Fruit fly (Drosophila melanogaster) whole organism, prepupa: ENCODE results near the gene defl.
A peak's percentile ranks its signal among the peaks of the same experiment; 100 is the strongest.

Experiments
- Blimp-1 ChIP-seq: fragments of 200-800 bp; sonication (Bioruptor generic); optimal IDR thresholded peaks from 3 replicates; lab custom pipeline; 2017; ENCODE audit warnings: missing biosample characterization, missing genetic modification characterization, mild to moderate bottlenecking, moderate library complexity, missing genetic modification reagents
- CG10669 ChIP-seq: fragments of 200-800 bp; sonication (Bioruptor generic); optimal IDR thresholded peaks from 3 replicates; lab custom pipeline; 2018; ENCODE audit warnings: missing biosample characterization, mild to moderate bottlenecking, missing genetic modification characterization, moderate library complexity
- CG11294 ChIP-seq: fragments of 200-800 bp; sonication (Bioruptor generic); IDR thresholded peaks from 2 replicates; pipeline ENCODE4 v1.3.6; 2022; ENCODE audit warnings: missing biosample characterization, missing genetic modification characterization
- CG11762 ChIP-seq: fragments of 200-800 bp; sonication (Bioruptor generic); optimal IDR thresholded peaks from 3 replicates; lab custom pipeline; 2016; ENCODE audit warnings: missing biosample characterization, missing genetic modification characterization; ENCODE audit not compliant: insufficient read depth
- CG11902 ChIP-seq: fragments of 200-800 bp; sonication (Bioruptor generic); optimal IDR thresholded peaks from 3 replicates; lab custom pipeline; 2016; ENCODE audit warnings: missing biosample characterization, missing genetic modification characterization
- CG15336 ChIP-seq: fragments of 200-800 bp; sonication (Bioruptor generic); IDR thresholded peaks from 2 replicates; pipeline ENCODE4 v1.3.6; 2022; ENCODE audit warnings: missing biosample characterization, missing genetic modification characterization
- CG1621 ChIP-seq: fragments of 200-800 bp; sonication (Bioruptor generic); optimal IDR thresholded peaks from 3 replicates; lab custom pipeline; 2018; ENCODE audit warnings: missing biosample characterization, mild to moderate bottlenecking, missing genetic modification characterization
- CG16779 ChIP-seq: fragments of 200-800 bp; sonication (Bioruptor generic); optimal IDR thresholded peaks from 3 replicates; lab custom pipeline; 2017; ENCODE audit warnings: missing biosample characterization, mild to moderate bottlenecking, missing genetic modification characterization
- CG31627 ChIP-seq: fragments of 200-800 bp; sonication (Bioruptor generic); optimal IDR thresholded peaks from 3 replicates; lab custom pipeline; 2016; ENCODE audit warnings: missing biosample characterization, missing genetic modification characterization
- CG32006 ChIP-seq: fragments of 200-800 bp; sonication (Bioruptor generic); optimal IDR thresholded peaks from 3 replicates; lab custom pipeline; 2017; ENCODE audit warnings: missing biosample characterization, mild to moderate bottlenecking, missing genetic modification characterization
- CG34406 ChIP-seq: fragments of 200-800 bp; sonication (Bioruptor generic); optimal IDR thresholded peaks from 3 replicates; lab custom pipeline; 2016; ENCODE audit warnings: missing biosample characterization, missing genetic modification characterization
- CG3919 ChIP-seq: fragments of 200-800 bp; sonication (Bioruptor generic); optimal IDR thresholded peaks from 3 replicates; lab custom pipeline; 2016; ENCODE audit warnings: missing biosample characterization, missing genetic modification characterization
- CG4318 ChIP-seq: fragments of 200-800 bp; sonication (Bioruptor generic); optimal IDR thresholded peaks from 3 replicates; lab custom pipeline; 2017; ENCODE audit warnings: missing biosample characterization, mild to moderate bottlenecking, missing genetic modification characterization
- CG6276 ChIP-seq: fragments of 200-800 bp; sonication (Bioruptor generic); optimal IDR thresholded peaks from 2 replicates; lab custom pipeline; 2017; ENCODE audit warnings: missing biosample characterization, mild to moderate bottlenecking, missing genetic modification characterization
- CG6808 ChIP-seq: fragments of 200-800 bp; sonication (Bioruptor generic); optimal IDR thresholded peaks from 3 replicates; lab custom pipeline; 2017; ENCODE audit warnings: missing biosample characterization, missing genetic modification characterization, mild to moderate bottlenecking, moderate library complexity, missing genetic modification reagents
- CG6854 ChIP-seq: fragments of 200-800 bp; sonication (Bioruptor generic); optimal IDR thresholded peaks from 2 replicates; lab custom pipeline; 2017; ENCODE audit warnings: missing biosample characterization, mild to moderate bottlenecking, missing genetic modification characterization
- CG7368 ChIP-seq: fragments of 200-800 bp; sonication (Bioruptor generic); optimal IDR thresholded peaks from 3 replicates; lab custom pipeline; 2016; ENCODE audit warnings: missing biosample characterization, missing genetic modification characterization
- CG8119 ChIP-seq: fragments of 200-800 bp; sonication (Bioruptor generic); IDR thresholded peaks from 3 replicates; pipeline ENCODE4 v1.3.6; 2022; ENCODE audit warnings: missing biosample characterization, missing genetic modification characterization
- CG8319 ChIP-seq: fragments of 200-800 bp; sonication (Bioruptor generic); optimal IDR thresholded peaks from 3 replicates; lab custom pipeline; 2016; ENCODE audit warnings: missing biosample characterization, missing genetic modification characterization
- CG8632 ChIP-seq: fragments of 200-800 bp; sonication (Bioruptor generic); optimal IDR thresholded peaks from 3 replicates; lab custom pipeline; 2016; ENCODE audit warnings: missing biosample characterization, missing genetic modification characterization
- CG9139 ChIP-seq: fragments of 200-800 bp; sonication (Bioruptor generic); optimal IDR thresholded peaks from 3 replicates; lab custom pipeline; 2017; ENCODE audit warnings: missing biosample characterization, mild to moderate bottlenecking, missing genetic modification characterization
- Eip78C ChIP-seq: fragments of 200-800 bp; sonication (Bioruptor generic); peaks from one replicate; lab custom pipeline; 2016; ENCODE audit warnings: missing biosample characterization, missing genetic modification characterization
- Ets21C ChIP-seq: fragments of 200-800 bp; sonication (Bioruptor generic); optimal IDR thresholded peaks from 3 replicates; lab custom pipeline; 2016; ENCODE audit warnings: missing biosample characterization, missing genetic modification characterization
- Ets96B ChIP-seq: fragments of 200-800 bp; optimal IDR thresholded peaks from 2 replicates; lab custom pipeline; 2019; ENCODE audit warnings: missing biosample characterization, mild to moderate bottlenecking, missing genetic modification characterization, moderate library complexity
- Gug ChIP-seq: fragments of 200-800 bp; sonication (Bioruptor generic); IDR thresholded peaks from 2 replicates; pipeline ENCODE4 v1.3.6; 2022; ENCODE audit warnings: missing biosample characterization, missing genetic modification characterization
- Hr38 ChIP-seq: sonication (Bioruptor generic); optimal IDR thresholded peaks from 2 replicates; lab custom pipeline; 2016; ENCODE audit warnings: missing biosample characterization, missing genetic modification characterization
- Hr39 ChIP-seq: fragments of 200-800 bp; sonication (Bioruptor generic); optimal IDR thresholded peaks from 2 replicates; lab custom pipeline; 2016; ENCODE audit warnings: missing biosample characterization, missing genetic modification characterization
- Hr4 ChIP-seq: fragments of 200-800 bp; sonication (Bioruptor generic); optimal IDR thresholded peaks from 3 replicates; lab custom pipeline; 2016; ENCODE audit warnings: missing biosample characterization, missing genetic modification characterization
- Lpt ChIP-seq: fragments of 200-800 bp; sonication (Bioruptor generic); optimal IDR thresholded peaks from 3 replicates; lab custom pipeline; 2016; ENCODE audit warnings: missing biosample characterization, missing genetic modification characterization
- Met ChIP-seq: fragments of 200-800 bp; sonication (Bioruptor generic); optimal IDR thresholded peaks from 3 replicates; lab custom pipeline; 2016; ENCODE audit warnings: missing biosample characterization, missing genetic modification characterization
- OdsH ChIP-seq: fragments of 200-800 bp; sonication (Bioruptor generic); optimal IDR thresholded peaks from 3 replicates; lab custom pipeline; 2016; ENCODE audit warnings: missing biosample characterization, missing genetic modification characterization
- Smox ChIP-seq: fragments of 200-800 bp; sonication (Bioruptor generic); optimal IDR thresholded peaks from 3 replicates; lab custom pipeline; 2016; ENCODE audit warnings: missing biosample characterization, missing genetic modification characterization
- Sox14 ChIP-seq: fragments of 200-800 bp; sonication (Bioruptor generic); optimal IDR thresholded peaks from 3 replicates; lab custom pipeline; 2016; ENCODE audit warnings: missing biosample characterization, missing genetic modification characterization
- Sox15 ChIP-seq: fragments of 200-800 bp; sonication (Bioruptor generic); optimal IDR thresholded peaks from 3 replicates; lab custom pipeline; 2016; ENCODE audit warnings: missing biosample characterization, missing genetic modification characterization
- achi ChIP-seq: fragments of 200-800 bp; sonication (Bioruptor generic); optimal IDR thresholded peaks from 3 replicates; lab custom pipeline; 2016; ENCODE audit warnings: missing biosample characterization, missing genetic modification characterization
- acj6 ChIP-seq: fragments of 200-800 bp; sonication (Bioruptor generic); optimal IDR thresholded peaks from 3 replicates; lab custom pipeline; 2016; ENCODE audit warnings: missing biosample characterization, missing genetic modification characterization
- dac ChIP-seq: fragments of 200-800 bp; sonication (Bioruptor generic); optimal IDR thresholded peaks from 2 replicates; lab custom pipeline; 2017; ENCODE audit warnings: missing biosample characterization, mild to moderate bottlenecking, missing genetic modification characterization
- dsx ChIP-seq: fragments of 200-800 bp; optimal IDR thresholded peaks from 3 replicates; lab custom pipeline; 2019; ENCODE audit warnings: missing biosample characterization, mild to moderate bottlenecking, missing genetic modification characterization, moderate library complexity; ENCODE audit not compliant: poor library complexity, severe bottlenecking
- eg ChIP-seq: fragments of 200-800 bp; sonication (Bioruptor generic); IDR thresholded peaks from 3 replicates; pipeline ENCODE4 v1.3.6; 2022; ENCODE audit warnings: missing biosample characterization, missing genetic modification characterization
- esn ChIP-seq: fragments of 200-800 bp; sonication (Bioruptor generic); optimal IDR thresholded peaks from 2 replicates; lab custom pipeline; 2016; ENCODE audit warnings: missing biosample characterization, mild to moderate bottlenecking, missing genetic modification characterization, moderate library complexity
- fd59A ChIP-seq: fragments of 200-800 bp; sonication (Bioruptor generic); optimal IDR thresholded peaks from 2 replicates; lab custom pipeline; 2017; ENCODE audit warnings: missing biosample characterization, mild to moderate bottlenecking, missing genetic modification characterization, missing genetic modification reagents
- fd85E ChIP-seq: fragments of 200-800 bp; sonication (Bioruptor generic); optimal IDR thresholded peaks from 3 replicates; lab custom pipeline; 2016; ENCODE audit warnings: missing biosample characterization, missing genetic modification characterization
- lz ChIP-seq: fragments of 200-800 bp; sonication (Bioruptor generic); optimal IDR thresholded peaks from 3 replicates; lab custom pipeline; 2016; ENCODE audit warnings: missing biosample characterization, missing genetic modification characterization
- net ChIP-seq: fragments of 200-800 bp; sonication (Bioruptor generic); optimal IDR thresholded peaks from 3 replicates; lab custom pipeline; 2016; ENCODE audit warnings: missing biosample characterization, missing genetic modification characterization
- salr ChIP-seq, 2 experiments: fragments of 200-800 bp; sonication (Bioruptor generic); optimal IDR thresholded peaks; 3 replicates each; lab custom pipeline; 2016 to 2018; ENCODE audit warnings: missing biosample characterization in 2 of 2, missing genetic modification characterization in 2 of 2, mild to moderate bottlenecking in 1 of 2
- spab ChIP-seq: fragments of 200-800 bp; sonication (Bioruptor generic); optimal IDR thresholded peaks from 2 replicates; lab custom pipeline; 2017; ENCODE audit warnings: missing biosample characterization, mild to moderate bottlenecking, missing genetic modification characterization, missing genetic modification reagents
- ss ChIP-seq, 2 experiments: fragments of 200-800 bp; sonication (Bioruptor generic); optimal IDR thresholded peaks; 2 replicates in 1 of 2; 3 replicates in 1 of 2; lab custom pipeline; 2017 to 2018; ENCODE audit warnings: mild to moderate bottlenecking in 2 of 2, missing biosample characterization in 2 of 2, missing genetic modification characterization in 2 of 2, moderate library complexity in 1 of 2
- svp ChIP-seq: fragments of 200-800 bp; sonication (Bioruptor generic); peaks from one replicate; lab custom pipeline; 2016; ENCODE audit warnings: missing biosample characterization, missing genetic modification characterization
- topi ChIP-seq: fragments of 200-800 bp; sonication (Bioruptor generic); optimal IDR thresholded peaks from 3 replicates; lab custom pipeline; 2016; ENCODE audit warnings: missing biosample characterization, missing genetic modification characterization
- vri ChIP-seq: fragments of 200-800 bp; sonication (Bioruptor generic); optimal IDR thresholded peaks from 3 replicates; lab custom pipeline; 2016; ENCODE audit warnings: missing biosample characterization, mild to moderate bottlenecking, missing genetic modification characterization

The defl gene

dm6 chr3L:9692892-9693551 is 30.2 kb upstream of the defl start:
- TF ChIP-seq CG31627 (GFP tag; lab: Kevin White, UChicago) (peak; percentile 96), CG15336 (GFP tag; lab: Robert Waterston, UW) (peak; percentile 83), svp (GFP tag; lab: Kevin White, UChicago) (peak; percentile 99), CG1621 (tag; lab: Kevin White, UChicago) (peak; percentile 78), Eip78C (GFP tag; lab: Kevin White, UChicago) (peak; percentile 99), Met (GFP tag; lab: Kevin White, UChicago) (peak; percentile 96), Sox15 (peak; percentile 95), CG32006 (GFP tag; lab: Kevin White, UChicago) (peak; percentile 98), acj6 (GFP tag; lab: Kevin White, UChicago) (peak; percentile 95), achi (GFP tag; lab: Kevin White, UChicago) (peak; percentile 94), CG6808 (peak; percentile 95), CG6854 (peak; percentile 78), CG34406 (GFP tag; lab: Kevin White, UChicago) (peak; percentile 94), salr (GFP tag; optimal IDR thresholded peaks at IDR 0.05; lab: Kevin White, UChicago) (peak; percentile 76 to 97), lz (peak; percentile 97), CG11294 (GFP tag; lab: Robert Waterston, UW) (peak; percentile 81), CG10669 (GFP tag; lab: Kevin White, UChicago) (peak; percentile 90), Ets96B (tag; lab: Kevin White, UChicago) (peak; percentile 89), CG9139 (peak; percentile 83), topi (GFP tag; lab: Kevin White, UChicago) (peak; percentile 97), ss (GFP tag; optimal IDR thresholded peaks at IDR 0.05; lab: Kevin White, UChicago) (peak; percentile 88 to 94), eg (GFP tag; lab: Robert Waterston, UW) (peak; percentile 83; the same call in 2 of the 3 replicates), Hr4 (GFP tag; lab: Kevin White, UChicago) (peak; percentile 96), CG7368 (GFP tag; lab: Kevin White, UChicago) (peak; percentile 86), Hr38 (GFP tag; lab: Kevin White, UChicago) (peak; percentile 33), CG4318 (peak; percentile 96), vri (GFP tag; lab: Kevin White, UChicago) (peak; percentile 84), CG6276 (GFP tag; lab: Kevin White, UChicago) (peak; percentile 93), fd59A (GFP tag; lab: Kevin White, UChicago) (peak; percentile 95), OdsH (peak; percentile 96), spab (peak; percentile 95), Gug (peak; percentile 80; the same call in 1 of the 2 replicates), CG8119 (peak; percentile 86), Ets21C (GFP tag; lab: Kevin White, UChicago) (peak; percentile 95), CG11762 (GFP tag; lab: Kevin White, UChicago) (peak; percentile 92), CG3919 (GFP tag; lab: Kevin White, UChicago) (peak; percentile 96), net (GFP tag; lab: Kevin White, UChicago) (peak; percentile 96), Smox (GFP tag; lab: Kevin White, UChicago) (peak; percentile 95), CG8319 (GFP tag; lab: Kevin White, UChicago) (peak; percentile 90), Lpt (peak; percentile 91), dsx (GFP tag; lab: Kevin White, UChicago) (peak; percentile 81), dac (GFP tag; lab: Kevin White, UChicago) (peak; percentile 92), fd85E (GFP tag; lab: Kevin White, UChicago) (peak; percentile 64), esn (GFP tag; lab: Kevin White, UChicago) (peak; percentile 98), Sox14 (GFP tag; lab: Kevin White, UChicago) (peak; percentile 97), Hr39 (GFP tag; lab: Kevin White, UChicago) (peak; percentile 97), CG11902 (GFP tag; lab: Kevin White, UChicago) (peak; percentile 93), Blimp-1 (GFP tag; lab: Kevin White, UChicago) (peak; percentile 86), CG16779 (peak; percentile 80), CG8632 (GFP tag; lab: Kevin White, UChicago) (peak; percentile 94)
